Worm (Caenorhabditis elegans): ENCODE measurements around the gene igdb-3.

ce11 chrX:6365715-6366114 is 19.6 kb upstream of the igdb-3 start, which contains the start of gene C03B1.3:
- TF ChIP-seq lin-13 (GFP tag; optimal IDR thresholded peaks at IDR 0.05) (no peak), sup-37 (GFP tag; optimal IDR thresholded peaks at IDR 0.05) (no peak), nhr-11 (tag; optimal IDR thresholded peaks at IDR 0.05) (no peak), egl-27 (tag; optimal IDR thresholded peaks at IDR 0.05) (no peak), elt-3 (tag; optimal IDR thresholded peaks at IDR 0.05) (no peak), skn-1 (tag; optimal IDR thresholded peaks at IDR 0.05) (no peak), aly-2 (tag; optimal IDR thresholded peaks at IDR 0.05) (no peak), mep-1 (tag; optimal IDR thresholded peaks at IDR 0.05) (no peak), ces-1 (GFP tag; optimal IDR thresholded peaks at IDR 0.05) (no peak), elt-2 (tag; optimal IDR thresholded peaks at IDR 0.05) (no peak)
